Worm (Caenorhabditis elegans) whole organism, L1 larva: ENCODE results near the gene faah-1.
A peak's percentile ranks its signal among the peaks of the same experiment; 100 is the strongest.

Source experiments
- Y116A8C.19 ChIP-seq: sonication (generic microtip); optimal IDR thresholded peaks from 2 replicates; lab custom pipeline; 2016; ENCODE audit warnings: missing compliant biosample characterization, missing genetic modification characterization, borderline replicate concordance
- aly-2 ChIP-seq: fragments of 150-350 bp; optimal IDR thresholded peaks from 2 replicates; lab custom pipeline; 2014; ENCODE audit warnings: missing biosample characterization, missing genetic modification characterization
- lin-35 ChIP-seq, 2 experiments: fragments of 150-350 bp; optimal IDR thresholded peaks; 2 replicates each; lab custom pipeline; 2014; ENCODE audit warnings: missing biosample characterization in 2 of 2, missing genetic modification characterization in 2 of 2, missing genetic modification reagents in 2 of 2
- mep-1 ChIP-seq: fragments of 150-350 bp; optimal IDR thresholded peaks from 2 replicates; lab custom pipeline; 2014; ENCODE audit warnings: missing biosample characterization, missing genetic modification characterization
- nhr-19 ChIP-seq: fragments of 200-800 bp; sonication (Bioruptor generic); conservative IDR thresholded peaks from 2 replicates; pipeline ENCODE4 v1.3.6; 2022; ENCODE audit warnings: missing genetic modification characterization, missing compliant biosample characterization
- snu-23 ChIP-seq: sonication (generic microtip); optimal IDR thresholded peaks from 2 replicates; lab custom pipeline; 2016; ENCODE audit warnings: missing genetic modification characterization, missing compliant biosample characterization
- unc-130 ChIP-seq: fragments of 150-350 bp; optimal IDR thresholded peaks from 2 replicates; lab custom pipeline; 2017; ENCODE audit warnings: missing biosample characterization, missing genetic modification characterization, inconsistent platforms
- unc-62 ChIP-seq: fragments of 150-350 bp; optimal IDR thresholded peaks from 2 replicates; lab custom pipeline; 2014; ENCODE audit warnings: missing biosample characterization, missing genetic modification reagents, missing genetic modification characterization

ce11 chrIV:8112646-8113045 lies 46.5 kb upstream of the faah-1 start:
- TF ChIP-seq unc-62 (GFP tag; lab: Kevin White, UChicago) (no peak), nhr-19 (no peak), aly-2 (no peak), mep-1 (no peak), lin-35 (GFP tag; optimal IDR thresholded peaks at IDR 0.05; lab: Kevin White, UChicago) (peak; percentile 67 to 86), unc-130 (tag; lab: Kevin White, UChicago) (peak; percentile 53), snu-23 (GFP tag; lab: Kevin White, UChicago) (no peak), Y116A8C.19 (no peak)
